Fruit fly (Drosophila melanogaster): ENCODE measurements around the gene CG15643.

CG15643 gene

dm6 chrX:15593477-15594229 is 21.7 kb upstream of the CG15643 start, which contains the start of gene Chsy:
Gene Chsy, minus strand, starts transcription at chrX:15593534.
- TF ChIP-seq Pif1B (GFP tag; optimal IDR thresholded peaks at IDR 0.05) (no peak), Ets98B (GFP tag; IDR thresholded peaks at IDR 0.05) (peak; percentile 14), gl (tag; optimal IDR thresholded peaks at IDR 0.05) (no peak), CG10348 (GFP tag; IDR thresholded peaks at IDR 0.05) (no peak), rn (GFP tag; IDR thresholded peaks at IDR 0.05) (no peak), CG15710 (tag; optimal IDR thresholded peaks at IDR 0.05) (peak; percentile 1), CG9948 (tag; optimal IDR thresholded peaks at IDR 0.05) (no peak), CG32121 (GFP tag; IDR thresholded peaks at IDR 0.05) (peak; percentile 15; the same call in 1 of the 2 replicates), CG4496 (GFP tag; IDR thresholded peaks at IDR 0.05) (0 out of 3 replicates have a peak, but pooled peaks have one; percentile 47), EcR (GFP tag; optimal IDR thresholded peaks at IDR 0.05) (no peak), Snoo (tag; optimal IDR thresholded peaks at IDR 0.05) (no peak), CG17806 (tag; optimal IDR thresholded peaks at IDR 0.05) (no peak), fd96Ca (GFP tag; IDR thresholded peaks at IDR 0.05) (peak; percentile 13; the same call in 1 of the 3 replicates), Pif1A (GFP tag; optimal IDR thresholded peaks at IDR 0.05) (no peak), CG14655 (GFP tag; optimal IDR thresholded peaks at IDR 0.05) (peak; percentile 53), CG8301 (tag; optimal IDR thresholded peaks at IDR 0.05) (no peak), CG13204 (GFP tag; optimal IDR thresholded peaks at IDR 0.05) (peak; percentile 2), CG34367 (tag; optimal IDR thresholded peaks at IDR 0.05) (no peak), CG8159 (tag; optimal IDR thresholded peaks at IDR 0.05) (peak; percentile 24), D1 (tag; optimal IDR thresholded peaks at IDR 0.05) (peak; percentile 3), CG12605 (GFP tag; IDR thresholded peaks at IDR 0.05) (peak; percentile 37; the same call in 1 of the 2 replicates)

dm6 chrX:15592822-15593476 is 21.0 kb upstream of the CG15643 start:
- TF ChIP-seq EcR (GFP tag; optimal IDR thresholded peaks at IDR 0.05) (peak; percentile 33), CG15710 (tag; optimal IDR thresholded peaks at IDR 0.05) (no peak)

- TF ChIP-seq CG12605 (GFP tag; IDR thresholded peaks at IDR 0.05) (no peak), Ets98B (GFP tag; IDR thresholded peaks at IDR 0.05) (no peak), EcR (GFP tag; optimal IDR thresholded peaks at IDR 0.05) (peak; percentile 66), CG17806 (tag; optimal IDR thresholded peaks at IDR 0.05) (no peak), CG4496 (GFP tag; IDR thresholded peaks at IDR 0.05) (0 out of 3 replicates have a peak, but pooled peaks have one; percentile 42), CG8301 (tag; optimal IDR thresholded peaks at IDR 0.05) (no peak), Snoo (tag; optimal IDR thresholded peaks at IDR 0.05) (no peak)
Measured at dm6 chrX:15591721-15592491, 20.0 kb upstream of the CG15643 start.

dm6 chrX:15587433-15587832 is 15.5 kb upstream of the CG15643 start, which contains the start of gene Alp11:
Gene Alp11, plus strand, starts transcription at chrX:15587733.
- TF ChIP-seq CG32121 (GFP tag; IDR thresholded peaks at IDR 0.05) (no peak), CG17806 (tag; optimal IDR thresholded peaks at IDR 0.05) (no peak), CG12605 (GFP tag; IDR thresholded peaks at IDR 0.05) (no peak), Pif1A (GFP tag; optimal IDR thresholded peaks at IDR 0.05) (no peak), Pif1B (GFP tag; optimal IDR thresholded peaks at IDR 0.05) (no peak), CG10348 (GFP tag; IDR thresholded peaks at IDR 0.05) (no peak), Ets98B (GFP tag; IDR thresholded peaks at IDR 0.05) (no peak), CG15710 (tag; optimal IDR thresholded peaks at IDR 0.05) (no peak)

- TF ChIP-seq CG34367 (tag; optimal IDR thresholded peaks at IDR 0.05) (no peak), Snoo (tag; optimal IDR thresholded peaks at IDR 0.05) (no peak), Pif1B (GFP tag; optimal IDR thresholded peaks at IDR 0.05) (no peak), Pif1A (GFP tag; optimal IDR thresholded peaks at IDR 0.05) (no peak), CG14655 (GFP tag; optimal IDR thresholded peaks at IDR 0.05) (no peak), D1 (tag; optimal IDR thresholded peaks at IDR 0.05) (no peak), fd96Ca (GFP tag; IDR thresholded peaks at IDR 0.05) (no peak), CG4496 (GFP tag; IDR thresholded peaks at IDR 0.05) (no peak), Ets98B (GFP tag; IDR thresholded peaks at IDR 0.05) (no peak), CG17806 (tag; optimal IDR thresholded peaks at IDR 0.05) (no peak), CG8159 (tag; optimal IDR thresholded peaks at IDR 0.05) (no peak), CG32121 (GFP tag; IDR thresholded peaks at IDR 0.05) (no peak), CG15710 (tag; optimal IDR thresholded peaks at IDR 0.05) (no peak), CG13204 (GFP tag; optimal IDR thresholded peaks at IDR 0.05) (no peak)
Measured at dm6 chrX:15583842-15584441, 12.0 kb upstream of the CG15643 start.

Measured in whole organism, pupa.